Worm (Caenorhabditis elegans): ENCODE data around the gene F46B3.7.

ce11 chrV:20648868-20649267, 30.3 kb upstream of the F46B3.7 start:
- no peak for TF ChIP-seq him-1 (tag; optimal IDR thresholded peaks at IDR 0.05)
- TF ChIP-seq W03F9.2 (tag; optimal IDR thresholded peaks at IDR 0.05) = no peak
